Fruit fly (Drosophila melanogaster) whole organism, wandering third instar larva: ENCODE measurements around the gene Qsox2.

Experiments
- CG32264 ChIP-seq: fragments of 200-800 bp; sonication (Bioruptor generic); optimal IDR thresholded peaks from 2 replicates; lab custom pipeline; 2016; ENCODE audit warnings: missing biosample characterization, missing genetic modification characterization
- Dfd ChIP-seq: fragments of >200 bp; optimal IDR thresholded peaks from 2 replicates; lab custom pipeline; 2017; ENCODE audit warnings: missing biosample characterization, missing genetic modification characterization
- Hr83 ChIP-seq: fragments of 200-300 bp; sonication (Bioruptor generic); optimal IDR thresholded peaks from 2 replicates; lab custom pipeline; 2016; ENCODE audit warnings: missing biosample characterization, mild to moderate bottlenecking, missing genetic modification characterization, moderate library complexity; ENCODE audit not compliant: poor library complexity, severe bottlenecking
- Jra ChIP-seq: sonication (Bioruptor generic); optimal IDR thresholded peaks from 2 replicates; lab custom pipeline; 2016; ENCODE audit warnings: missing biosample characterization, missing genetic modification characterization
- dsf ChIP-seq: sonication (Bioruptor generic); optimal IDR thresholded peaks from 2 replicates; lab custom pipeline; 2016; ENCODE audit warnings: missing biosample characterization, missing genetic modification characterization, borderline replicate concordance
- h ChIP-seq: fragments of 200-800 bp; sonication (Bioruptor generic); optimal IDR thresholded peaks from 3 replicates; lab custom pipeline; 2016; ENCODE audit warnings: missing biosample characterization, mild to moderate bottlenecking, missing genetic modification characterization
- pan ChIP-seq: fragments of >200 bp; optimal IDR thresholded peaks from 2 replicates; lab custom pipeline; 2017

DNA sequence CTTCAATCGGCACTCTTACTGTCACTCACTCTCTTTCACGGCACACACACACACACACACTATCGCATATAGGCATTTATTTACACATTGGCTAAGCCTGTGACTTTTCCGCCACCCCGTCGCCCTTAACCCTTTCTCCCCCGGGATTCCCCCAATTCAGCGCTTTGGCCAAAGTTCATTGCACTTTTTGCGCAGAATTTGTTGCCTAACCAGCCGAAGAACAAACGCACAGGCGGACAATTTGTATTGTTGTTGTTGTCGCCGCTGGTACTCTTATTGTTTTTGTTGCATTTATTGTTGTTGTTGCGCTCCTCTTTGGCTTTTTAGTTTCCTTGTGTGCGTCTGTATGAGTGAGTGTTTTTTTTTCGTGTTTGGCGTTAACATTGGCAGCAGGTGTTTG is 14.8 kb upstream of the Qsox2 start:
- TF ChIP-seq dsf (GFP tag; lab: Kevin White, UChicago) (no peak), h (GFP tag; lab: Kevin White, UChicago) (no peak), Jra (no peak), Hr83 (GFP tag; lab: Kevin White, UChicago) (no peak), pan (lab: Kevin White, UChicago) (no peak), Dfd (GFP tag; lab: Kevin White, UChicago) (no peak), CG32264 (GFP tag; lab: Kevin White, UChicago) (no peak)
